Worm (Caenorhabditis elegans) whole organism, L1 larva: Measurements from ENCODE around the gene nob-1.
A peak's percentile ranks its signal among the peaks of the same experiment; 100 is the strongest.

Experiments
- C16A3.4 ChIP-seq: fragments of 150-350 bp; optimal IDR thresholded peaks from 2 replicates; lab custom pipeline; 2014; ENCODE audit warnings: missing biosample characterization, missing genetic modification characterization
- Y116A8C.19 ChIP-seq: sonication (generic microtip); optimal IDR thresholded peaks from 2 replicates; lab custom pipeline; 2016; ENCODE audit warnings: missing compliant biosample characterization, missing genetic modification characterization, borderline replicate concordance
- alr-1 ChIP-seq: fragments of 200-800 bp; sonication (Bioruptor generic); optimal IDR thresholded peaks from 2 replicates; lab custom pipeline; 2018; ENCODE audit warnings: borderline replicate concordance, mild to moderate bottlenecking, missing genetic modification characterization, missing compliant biosample characterization
- ceh-88 ChIP-seq: fragments of 200-800 bp; sonication (Bioruptor generic); IDR thresholded peaks from 2 replicates; pipeline ENCODE4 v1.3.6; 2022; ENCODE audit warnings: missing genetic modification characterization, missing compliant biosample characterization
- ceh-90 ChIP-seq: sonication (generic microtip); optimal IDR thresholded peaks from 2 replicates; lab custom pipeline; 2016; ENCODE audit warnings: missing genetic modification characterization, missing compliant biosample characterization
- dsc-1 ChIP-seq: sonication (generic microtip); optimal IDR thresholded peaks from 2 replicates; lab custom pipeline; 2016; ENCODE audit warnings: mild to moderate bottlenecking, missing genetic modification characterization, missing compliant biosample characterization
- efl-1 ChIP-seq, 4 experiments: fragments of 150-350 bp; optimal IDR thresholded peaks in 3 of 4; peaks in 1 of 4; 1 replicate in 1 of 4; 2 replicates in 3 of 4; lab custom pipeline; 2014; ENCODE audit warnings: missing biosample characterization in 2 of 4, missing genetic modification characterization in 2 of 4, missing genetic modification reagents in 2 of 4
- egl-27 ChIP-seq, 2 experiments: fragments of 150-350 bp in 1 of 2; sonication (generic microtip); optimal IDR thresholded peaks; 3 replicates each; lab custom pipeline; 2017 to 2018; ENCODE audit warnings: missing biosample characterization in 2 of 2, missing genetic modification characterization in 2 of 2, missing genetic modification reagents in 2 of 2
- elt-2 ChIP-seq: sonication (generic microtip); optimal IDR thresholded peaks from 2 replicates; lab custom pipeline; 2016; ENCODE audit warnings: missing genetic modification characterization, mild to moderate bottlenecking, inconsistent platforms, missing compliant biosample characterization, missing genetic modification reagents
- elt-3 ChIP-seq, 6 experiments: fragments of 150-350 bp in 1 of 6; sonication (generic microtip); optimal IDR thresholded peaks; 2 replicates each; lab custom pipeline; 2017 to 2018; ENCODE audit warnings: missing biosample characterization in 6 of 6, missing genetic modification characterization in 6 of 6, inconsistent platforms in 1 of 6
- hlh-17 ChIP-seq: fragments of 200-800 bp; sonication (Bioruptor generic); optimal IDR thresholded peaks from 2 replicates; lab custom pipeline; 2018; ENCODE audit warnings: missing genetic modification characterization, mild to moderate bottlenecking, missing compliant biosample characterization, moderate library complexity, borderline replicate concordance
- hpl-2 ChIP-seq: fragments of 150-350 bp; optimal IDR thresholded peaks from 2 replicates; lab custom pipeline; 2014; ENCODE audit warnings: missing biosample characterization, missing genetic modification reagents, missing genetic modification characterization
- isw-1 ChIP-seq: fragments of 200-800 bp; sonication (Bioruptor generic); IDR thresholded peaks from 2 replicates; pipeline ENCODE4 v1.3.6; 2022; ENCODE audit warnings: missing genetic modification characterization, missing compliant biosample characterization
- jun-1 ChIP-seq: fragments of 150-350 bp; optimal IDR thresholded peaks from 2 replicates; lab custom pipeline; 2014; ENCODE audit warnings: missing biosample characterization, missing genetic modification reagents, missing genetic modification characterization
- lin-14 ChIP-seq: fragments of 200-800 bp; sonication (Bioruptor generic); optimal IDR thresholded peaks from 2 replicates; lab custom pipeline; 2018; ENCODE audit warnings: mild to moderate bottlenecking, missing genetic modification characterization, moderate library complexity, missing compliant biosample characterization
- lin-35 ChIP-seq, 2 experiments: fragments of 150-350 bp; optimal IDR thresholded peaks; 2 replicates each; lab custom pipeline; 2014; ENCODE audit warnings: missing biosample characterization in 2 of 2, missing genetic modification characterization in 2 of 2, missing genetic modification reagents in 2 of 2
- lsy-2 ChIP-seq, 2 experiments: fragments of 150-350 bp; optimal IDR thresholded peaks; 2 replicates each; lab custom pipeline; 2014; ENCODE audit warnings: missing biosample characterization in 2 of 2, missing genetic modification characterization in 2 of 2
- nhr-28 ChIP-seq: fragments of 150-350 bp; optimal IDR thresholded peaks from 2 replicates; lab custom pipeline; 2014; ENCODE audit warnings: missing biosample characterization, missing genetic modification characterization
- nhr-71 ChIP-seq: sonication (generic microtip); optimal IDR thresholded peaks from 2 replicates; lab custom pipeline; 2016; ENCODE audit warnings: mild to moderate bottlenecking, missing genetic modification characterization, moderate library complexity, missing compliant biosample characterization
- nhr-85 ChIP-seq: sonication (generic microtip); peaks from one replicate; lab custom pipeline; 2016; ENCODE audit warnings: missing genetic modification characterization, inconsistent platforms, missing compliant biosample characterization
- nhr-90 ChIP-seq: sonication (generic microtip); optimal IDR thresholded peaks from 2 replicates; lab custom pipeline; 2016; ENCODE audit warnings: mild to moderate bottlenecking, missing genetic modification characterization, missing compliant biosample characterization; ENCODE audit not compliant: poor library complexity
- pag-3 ChIP-seq: sonication (generic microtip); optimal IDR thresholded peaks from 2 replicates; lab custom pipeline; 2017; ENCODE audit warnings: missing genetic modification characterization, mild to moderate bottlenecking, missing compliant biosample characterization, antibody characterized with exemption, borderline replicate concordance; ENCODE audit not compliant: insufficient read depth
- pax-3 ChIP-seq: fragments of 200-800 bp; sonication (Bioruptor generic); optimal IDR thresholded peaks from 2 replicates; lab custom pipeline; 2018; ENCODE audit warnings: mild to moderate bottlenecking, missing genetic modification characterization, moderate library complexity, missing compliant biosample characterization
- pqm-1 ChIP-seq: sonication (generic microtip); optimal IDR thresholded peaks from 3 replicates; lab custom pipeline; 2017; ENCODE audit warnings: missing biosample characterization, missing genetic modification characterization
- sox-4 ChIP-seq: sonication (generic microtip); optimal IDR thresholded peaks from 2 replicates; lab custom pipeline; 2016; ENCODE audit warnings: missing genetic modification characterization, missing compliant biosample characterization
- sptf-1 ChIP-seq: fragments of 150-350 bp; optimal IDR thresholded peaks from 2 replicates; lab custom pipeline; 2014; ENCODE audit warnings: missing biosample characterization, missing genetic modification characterization
- sup-37 ChIP-seq: fragments of 200-800 bp; sonication (Bioruptor generic); optimal IDR thresholded peaks from 2 replicates; lab custom pipeline; 2018; ENCODE audit warnings: mild to moderate bottlenecking, missing genetic modification characterization, missing compliant biosample characterization
- unc-130 ChIP-seq: fragments of 150-350 bp; optimal IDR thresholded peaks from 2 replicates; lab custom pipeline; 2017; ENCODE audit warnings: missing biosample characterization, missing genetic modification characterization, inconsistent platforms
- unc-30 ChIP-seq: sonication (generic microtip); optimal IDR thresholded peaks from 2 replicates; lab custom pipeline; 2017; ENCODE audit warnings: missing biosample characterization, missing genetic modification characterization
- ztf-11 ChIP-seq, 2 experiments: sonication (generic microtip); optimal IDR thresholded peaks; 2 replicates each; lab custom pipeline; 2016 to 2017; ENCODE audit warnings: missing genetic modification characterization in 2 of 2, missing biosample characterization in 1 of 2, missing compliant biosample characterization in 1 of 2
- ztf-4 ChIP-seq: fragments of 150-350 bp; optimal IDR thresholded peaks from 2 replicates; lab custom pipeline; 2014; ENCODE audit warnings: missing biosample characterization, missing genetic modification characterization

The nob-1 gene

DNA sequence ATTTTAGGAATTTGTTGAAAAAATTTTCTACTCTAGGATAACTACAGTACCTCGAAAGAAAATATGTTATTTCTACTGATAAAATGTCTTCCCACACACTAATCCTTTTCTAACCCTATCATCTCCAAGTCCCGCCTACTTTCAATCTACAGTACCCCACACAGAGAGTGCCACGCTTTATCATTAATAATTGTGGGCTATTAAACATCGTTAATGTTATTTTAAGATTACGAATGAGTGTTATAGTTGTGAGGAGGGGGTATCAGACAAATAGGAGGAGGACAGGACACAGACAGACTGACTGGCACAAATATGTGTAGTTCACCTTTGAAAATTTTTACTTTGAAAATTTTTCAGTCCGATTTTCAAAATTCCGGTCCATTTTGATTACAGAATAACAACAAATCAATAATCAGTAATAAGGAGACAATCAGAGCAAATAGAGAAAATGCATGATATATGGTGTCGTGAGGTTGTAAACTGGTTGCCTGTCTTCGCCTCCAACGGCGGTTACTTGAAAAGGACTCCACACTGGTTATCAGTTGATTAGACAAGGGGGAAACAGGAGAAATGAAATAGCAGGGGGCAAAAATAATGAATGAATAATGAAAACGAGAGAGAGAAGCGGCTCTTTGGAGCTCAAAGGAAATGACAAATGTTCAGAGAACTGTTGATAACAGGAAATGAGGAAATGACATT is 10.2 kb upstream of the nob-1 start:
- TF ChIP-seq lsy-2 (tag; optimal IDR thresholded peaks at IDR 0.05; lab: Kevin White, UChicago) (peak in 1 of 2 experiments; percentile 30), egl-27 (tag; optimal IDR thresholded peaks at IDR 0.05; lab: Kevin White, UChicago) (no peak), sptf-1 (tag; lab: Kevin White, UChicago) (no peak), elt-3 (tag; optimal IDR thresholded peaks at IDR 0.05; lab: Kevin White, UChicago) (no peak), jun-1 (tag; lab: Kevin White, UChicago) (no peak), hpl-2 (no peak), nhr-28 (tag; lab: Kevin White, UChicago) (no peak), efl-1 (optimal IDR thresholded peaks at IDR 0.05; lab: Kevin White, UChicago) (no peak), efl-1 (GFP tag; optimal IDR thresholded peaks at IDR 0.05 in 1 of 2; lab: Kevin White, UChicago) (peak in 1 of 2 experiments; percentile 60), unc-130 (tag; lab: Kevin White, UChicago) (no peak), dsc-1 (tag; lab: Kevin White, UChicago) (no peak)

- TF ChIP-seq nhr-90 (tag; lab: Kevin White, UChicago): no peak
- no peak for TF ChIP-seq ceh-88
- no peak for TF ChIP-seq pqm-1 (tag; lab: Kevin White, UChicago)
- TF ChIP-seq jun-1 (tag; lab: Kevin White, UChicago): no peak
- no peak for TF ChIP-seq lsy-2 (tag; optimal IDR thresholded peaks at IDR 0.05; lab: Kevin White, UChicago)
- TF ChIP-seq hpl-2: no peak
- no peak for TF ChIP-seq sox-4 (tag; lab: Kevin White, UChicago)
- TF ChIP-seq ceh-90: no peak
- TF ChIP-seq dsc-1 (tag; lab: Kevin White, UChicago): no peak
- no peak for TF ChIP-seq hlh-17 (GFP tag; lab: Kevin White, UChicago)
- no peak for TF ChIP-seq unc-130 (tag; lab: Kevin White, UChicago)
- TF ChIP-seq efl-1 (optimal IDR thresholded peaks at IDR 0.05; lab: Kevin White, UChicago): no peak
- TF ChIP-seq efl-1 (GFP tag; optimal IDR thresholded peaks at IDR 0.05 in 1 of 2; lab: Kevin White, UChicago): no peak
- TF ChIP-seq ztf-11 (tag; optimal IDR thresholded peaks at IDR 0.05; lab: Kevin White, UChicago): no peak
- TF ChIP-seq pag-3: no peak
- TF ChIP-seq unc-30: no peak
Observed at ce11 chrIII:12092595-12092994, 8.5 kb upstream of the nob-1 start.

DNA sequence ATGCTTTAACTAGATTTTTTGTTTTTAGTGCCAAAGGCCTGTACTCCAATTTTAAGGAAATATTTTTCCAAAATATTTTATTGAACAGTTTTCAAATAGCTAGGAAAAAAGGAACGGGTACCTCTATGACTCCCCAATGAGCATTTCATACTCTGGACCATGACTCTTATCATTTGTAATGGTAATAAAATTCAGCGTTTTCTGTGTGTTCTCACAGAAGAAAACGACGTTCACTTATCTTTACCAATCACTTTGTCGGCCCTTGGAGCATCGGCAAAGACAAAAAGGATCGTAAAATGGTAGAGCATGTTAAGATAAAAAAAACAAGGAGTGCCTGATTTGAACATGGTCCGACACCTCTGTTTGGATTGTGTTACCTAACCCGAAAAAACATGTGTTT is 3.4 kb upstream of the nob-1 start:
- TF ChIP-seq C16A3.4 (tag; lab: Kevin White, UChicago): no peak
- no peak for TF ChIP-seq alr-1 (tag; lab: Kevin White, UChicago)
- TF ChIP-seq Y116A8C.19 (tag; lab: Kevin White, UChicago): no peak
- TF ChIP-seq nhr-85: no peak
- TF ChIP-seq dsc-1 (tag; lab: Kevin White, UChicago): no peak
- TF ChIP-seq sup-37 (GFP tag; lab: Kevin White, UChicago): no peak
- no peak for TF ChIP-seq pax-3
- no peak for TF ChIP-seq efl-1 (optimal IDR thresholded peaks at IDR 0.05; lab: Kevin White, UChicago)
- TF ChIP-seq efl-1 (GFP tag; optimal IDR thresholded peaks at IDR 0.05 in 1 of 2; lab: Kevin White, UChicago): peak in 1 of 2 experiments; percentile 54

ce11 chrIII:12084749-12085307 is 712 bp upstream of the nob-1 start:
- peak; percentile 10 to 70 for TF ChIP-seq lsy-2 (tag; optimal IDR thresholded peaks at IDR 0.05; lab: Kevin White, UChicago)
- peak; percentile 63 for TF ChIP-seq elt-2 (tag; lab: Kevin White, UChicago)
- peak; percentile 8 for TF ChIP-seq nhr-71 (tag; lab: Kevin White, UChicago)
- TF ChIP-seq elt-3 (tag; optimal IDR thresholded peaks at IDR 0.05; lab: Kevin White, UChicago): peak in 1 of 6 experiments; percentile 11
- TF ChIP-seq dsc-1 (tag; lab: Kevin White, UChicago): peak; percentile 8
- peak; percentile 19 for TF ChIP-seq lin-14 (GFP tag; lab: Kevin White, UChicago)
- no peak for TF ChIP-seq isw-1 (GFP tag; lab: Robert Waterston, UW)
- no peak for TF ChIP-seq nhr-90 (tag; lab: Kevin White, UChicago)
- no peak for TF ChIP-seq ztf-4
- no peak for TF ChIP-seq lin-35 (GFP tag; optimal IDR thresholded peaks at IDR 0.05; lab: Kevin White, UChicago)
